Worm (Caenorhabditis elegans): ENCODE measurements around the gene ZK1055.2.
"Not testable (repeated sequence)": the region's sequence is repeated elsewhere in the genome, so short reads cannot be mapped to it uniquely, and the experiment has no call there.

- not testable (repeated sequence) for TF ChIP-seq ztf-29 (GFP tag; IDR thresholded peaks at IDR 0.05); klf-2 (GFP tag; conservative IDR thresholded peaks at IDR 0.05); cog-1 (tag; optimal IDR thresholded peaks at IDR 0.05)
Observed at ce11 chrV:6581762-6582161, 8.6 kb upstream of the ZK1055.2 start, which contains the start of gene ZK1055.4.

Measured in whole organism, midembryonic.